Fruit fly (Drosophila melanogaster): ENCODE data around the gene Archease.

Gene Archease

DNA sequence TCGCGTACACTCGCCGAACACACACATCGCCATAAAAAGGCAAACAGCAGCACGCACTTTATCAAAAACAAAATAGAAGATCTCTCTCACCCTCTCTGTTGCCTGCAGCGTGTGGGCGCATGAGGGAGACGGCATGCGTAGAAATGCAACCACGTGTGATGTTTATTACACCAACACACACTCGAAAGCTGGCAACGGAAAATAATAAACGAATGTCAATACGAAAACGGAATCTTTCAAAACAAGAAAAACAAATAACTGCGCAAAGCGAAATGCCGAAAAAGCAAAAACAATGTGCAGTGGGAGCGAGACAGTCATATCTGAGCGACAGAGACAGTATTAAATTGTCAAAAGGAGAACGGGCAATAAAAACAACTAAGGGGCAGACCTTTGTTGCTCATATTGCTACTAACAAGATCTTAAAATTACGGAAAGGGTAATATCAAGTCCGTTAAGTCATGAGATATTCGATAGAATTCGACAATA lies 49.4 kb downstream of the Archease start (continued):
- TF ChIP-seq CG11695 (GFP tag; IDR thresholded peaks at IDR 0.05) (no peak), CG4707 (GFP tag; optimal IDR thresholded peaks at IDR 0.05) (peak; percentile 76), sisA (GFP tag; IDR thresholded peaks at IDR 0.05) (no peak), CG6175 (GFP tag; IDR thresholded peaks at IDR 0.05) (no peak), Pdp1 (GFP tag; optimal IDR thresholded peaks at IDR 0.05) (peak; percentile 34 to 51), ash1 (GFP tag; optimal IDR thresholded peaks at IDR 0.05) (peak; percentile 79), CG11696 (GFP tag; IDR thresholded peaks at IDR 0.05) (no peak), CTCF (GFP tag; optimal IDR thresholded peaks at IDR 0.05) (peak; percentile 53), PHDP (tag; optimal IDR thresholded peaks at IDR 0.05) (peak; percentile 61), CG3065 (GFP tag; optimal IDR thresholded peaks at IDR 0.05) (peak; percentile 46), Sin3A (optimal IDR thresholded peaks at IDR 0.05) (no peak), Hr39 (optimal IDR thresholded peaks at IDR 0.05) (no peak), ac (GFP tag; optimal IDR thresholded peaks at IDR 0.05) (peak; percentile 83), D19B (GFP tag; optimal IDR thresholded peaks at IDR 0.05) (no peak), CG6654 (GFP tag; optimal IDR thresholded peaks at IDR 0.05) (no peak), CG13424 (tag; optimal IDR thresholded peaks at IDR 0.05) (peak; percentile 57), CG17568 (GFP tag; optimal IDR thresholded peaks at IDR 0.05) (peak; percentile 83), CHES-1-like (GFP tag; optimal IDR thresholded peaks at IDR 0.05) (peak; percentile 93), ewg (GFP tag; optimal IDR thresholded peaks at IDR 0.05) (peak; percentile 72), ATbp (GFP tag; optimal IDR thresholded peaks at IDR 0.05) (peak; percentile 97), grau (tag; optimal IDR thresholded peaks at IDR 0.05) (no peak), Usf (GFP tag; optimal IDR thresholded peaks at IDR 0.05) (peak; percentile 71), lola (GFP tag; optimal IDR thresholded peaks at IDR 0.05) (peak in 1 of 3 experiments; percentile 60), CG32532 (GFP tag; IDR thresholded peaks at IDR 0.05) (no peak), CG14710 (tag; optimal IDR thresholded peaks at IDR 0.05) (peak; percentile 76), Hmx (GFP tag; optimal IDR thresholded peaks at IDR 0.05) (no peak), nau (GFP tag; optimal IDR thresholded peaks at IDR 0.05) (peak; percentile 92), Dref (GFP tag; IDR thresholded peaks at IDR 0.05) (no peak), Rfx (GFP tag; IDR thresholded peaks at IDR 0.05) (no peak), CG4328 (GFP tag; optimal IDR thresholded peaks at IDR 0.05) (peak; percentile 85), luna (GFP tag; optimal IDR thresholded peaks at IDR 0.05) (peak; percentile 66), shn (GFP tag; optimal IDR thresholded peaks at IDR 0.05) (peak; percentile 72), CG18476 (GFP tag; optimal IDR thresholded peaks at IDR 0.05) (peak; percentile 73), vfl (GFP tag; optimal IDR thresholded peaks at IDR 0.05) (no peak), tup (GFP tag; optimal IDR thresholded peaks at IDR 0.05) (peak; percentile 12), H15 (GFP tag; IDR thresholded peaks at IDR 0.05) (no peak), CG14050 (GFP tag; IDR thresholded peaks at IDR 0.05) (no peak), TFAM (GFP tag; optimal IDR thresholded peaks at IDR 0.05) (peak; percentile 61), gro (GFP tag; optimal IDR thresholded peaks at IDR 0.05) (peak; percentile 55), Ptx1 (GFP tag; IDR thresholded peaks at IDR 0.05) (no peak), CG12219 (GFP tag; optimal IDR thresholded peaks at IDR 0.05) (peak; percentile 81), Six4 (GFP tag; optimal IDR thresholded peaks at IDR 0.05) (peak; percentile 62), CG1647 (GFP tag; optimal IDR thresholded peaks at IDR 0.05) (peak; percentile 14), CG16779 (GFP tag; IDR thresholded peaks at IDR 0.05) (no peak), CG7271 (tag; optimal IDR thresholded peaks at IDR 0.05) (peak; percentile 79), CG18599 (GFP tag; optimal IDR thresholded peaks at IDR 0.05) (peak; percentile 88), dpn (GFP tag; optimal IDR thresholded peaks at IDR 0.05) (peak; percentile 27 to 63), pnt (GFP tag; optimal IDR thresholded peaks at IDR 0.05) (peak; percentile 33), CG30431 (GFP tag; optimal IDR thresholded peaks at IDR 0.05) (no peak), oc (tag; optimal IDR thresholded peaks at IDR 0.05) (peak; percentile 91), mld (GFP tag; IDR thresholded peaks at IDR 0.05; ENCODE audit: partially characterized antibody) (no peak), CG12236 (GFP tag; optimal IDR thresholded peaks at IDR 0.05) (peak; percentile 77)
